Worm (Caenorhabditis elegans) whole organism, L4 larva: ENCODE data around the gene Y75B12A.2.

Experiments used
- F37D6.2 ChIP-seq: sonication (generic microtip); optimal IDR thresholded peaks from 2 replicates; lab custom pipeline; 2016; ENCODE audit warnings: mild to moderate bottlenecking, missing genetic modification characterization, missing compliant biosample characterization
- F49E8.2 ChIP-seq: sonication (generic microtip); optimal IDR thresholded peaks from 2 replicates; lab custom pipeline; 2016; ENCODE audit warnings: missing compliant biosample characterization, mild to moderate bottlenecking, missing genetic modification characterization, borderline replicate concordance
- T20F7.1 ChIP-seq: fragments of 200-800 bp; sonication (Bioruptor generic); optimal IDR thresholded peaks from 2 replicates; lab custom pipeline; 2018; ENCODE audit warnings: mild to moderate bottlenecking, missing genetic modification characterization, missing compliant biosample characterization
- T26A8.4 ChIP-seq: fragments of 200-800 bp; sonication (Bioruptor generic); IDR thresholded peaks from 2 replicates; pipeline ENCODE4 v1.3.6; 2022; ENCODE audit warnings: missing genetic modification characterization, missing compliant biosample characterization
- Y105C5A.15 ChIP-seq: fragments of 200-800 bp; sonication (Bioruptor generic); IDR thresholded peaks from 2 replicates; pipeline ENCODE4 v1.3.6; 2022; ENCODE audit warnings: missing genetic modification characterization, missing compliant biosample characterization
- Y48G9A.11 ChIP-seq: fragments of 200-800 bp; sonication (Bioruptor generic); IDR thresholded peaks from 2 replicates; pipeline ENCODE4 v1.3.6; 2022; ENCODE audit warnings: missing genetic modification reagents, missing genetic modification characterization, missing compliant biosample characterization
- Y75B8A.6 ChIP-seq: fragments of 200-800 bp; sonication (Bioruptor generic); IDR thresholded peaks from 2 replicates; pipeline ENCODE4 v1.3.6; 2022; ENCODE audit warnings: missing genetic modification reagents, missing genetic modification characterization, missing compliant biosample characterization
- aha-1 ChIP-seq: fragments of 150-350 bp; peaks from one replicate; lab custom pipeline; 2014; ENCODE audit warnings: missing biosample characterization, missing genetic modification characterization
- attf-4 ChIP-seq: sonication (generic microtip); optimal IDR thresholded peaks from 3 replicates; lab custom pipeline; 2017; ENCODE audit warnings: missing biosample characterization, missing genetic modification characterization
- ceh-28 ChIP-seq: fragments of 150-350 bp; optimal IDR thresholded peaks from 2 replicates; lab custom pipeline; 2014; ENCODE audit warnings: missing biosample characterization, missing genetic modification reagents, missing genetic modification characterization
- ceh-82 ChIP-seq: sonication (generic microtip); optimal IDR thresholded peaks from 2 replicates; lab custom pipeline; 2017; ENCODE audit warnings: missing biosample characterization, missing genetic modification characterization
- daf-12 ChIP-seq: fragments of 150-350 bp; optimal IDR thresholded peaks from 2 replicates; lab custom pipeline; 2014; ENCODE audit warnings: missing biosample characterization, missing genetic modification reagents, missing genetic modification characterization
- daf-16 ChIP-seq, 3 experiments: sonication (generic microtip); optimal IDR thresholded peaks; 2 replicates each; lab custom pipeline; 2016 to 2017; ENCODE audit warnings: missing genetic modification characterization in 3 of 3, missing genetic modification reagents in 3 of 3, mild to moderate bottlenecking in 2 of 3, missing compliant biosample characterization in 2 of 3, missing biosample characterization in 1 of 3, moderate library complexity in 1 of 3
- daf-19 ChIP-seq: fragments of 200-800 bp; sonication (Bioruptor generic); conservative IDR thresholded peaks from 2 replicates; pipeline ENCODE4 v1.3.6; 2022; ENCODE audit warnings: missing genetic modification characterization, missing compliant biosample characterization
- daf-8 ChIP-seq: fragments of 200-800 bp; sonication (Bioruptor generic); IDR thresholded peaks from 2 replicates; pipeline ENCODE4 v1.3.6; 2022; ENCODE audit warnings: missing genetic modification characterization, missing compliant biosample characterization
- dmd-8 ChIP-seq: fragments of 200-800 bp; sonication (Bioruptor generic); IDR thresholded peaks from 2 replicates; pipeline ENCODE4 v1.3.6; 2022; ENCODE audit warnings: missing genetic modification characterization, missing compliant biosample characterization
- dmd-9 ChIP-seq: fragments of 200-800 bp; sonication (Bioruptor generic); IDR thresholded peaks from 2 replicates; pipeline ENCODE4 v1.3.6; 2022; ENCODE audit warnings: missing genetic modification reagents, missing genetic modification characterization, missing compliant biosample characterization
- duxl-1 ChIP-seq: sonication (generic microtip); optimal IDR thresholded peaks from 2 replicates; lab custom pipeline; 2016; ENCODE audit warnings: mild to moderate bottlenecking, missing genetic modification characterization, moderate library complexity, missing compliant biosample characterization; ENCODE audit not compliant: poor library complexity
- fkh-10 ChIP-seq: fragments of 150-350 bp; optimal IDR thresholded peaks from 2 replicates; lab custom pipeline; 2014; ENCODE audit warnings: missing biosample characterization, missing genetic modification reagents, missing genetic modification characterization
- hlh-11 ChIP-seq: fragments of 200-800 bp; sonication (Bioruptor generic); optimal IDR thresholded peaks from 2 replicates; lab custom pipeline; 2018; ENCODE audit warnings: mild to moderate bottlenecking, missing genetic modification characterization, missing compliant biosample characterization
- hlh-30 ChIP-seq: sonication (generic microtip); optimal IDR thresholded peaks from 2 replicates; lab custom pipeline; 2017; ENCODE audit warnings: antibody characterized with exemption, mild to moderate bottlenecking, missing genetic modification characterization, missing compliant biosample characterization; ENCODE audit not compliant: insufficient read depth
- hmg-1.1 ChIP-seq: fragments of 200-800 bp; sonication (Bioruptor generic); IDR thresholded peaks from 2 replicates; pipeline ENCODE4 v1.3.6; 2022; ENCODE audit warnings: missing genetic modification reagents, missing genetic modification characterization, missing compliant biosample characterization
- lin-13 ChIP-seq: fragments of 150-350 bp; optimal IDR thresholded peaks from 2 replicates; lab custom pipeline; 2014; ENCODE audit warnings: missing biosample characterization, missing genetic modification reagents, missing genetic modification characterization
- lin-15B ChIP-seq: fragments of 150-350 bp; sonication (generic microtip); optimal IDR thresholded peaks from 3 replicates; lab custom pipeline; 2014; ENCODE audit warnings: missing biosample characterization, missing genetic modification characterization
- lin-39 ChIP-seq: fragments of 150-350 bp; optimal IDR thresholded peaks from 2 replicates; lab custom pipeline; 2014; ENCODE audit warnings: missing biosample characterization, missing genetic modification reagents, missing genetic modification characterization
- lsy-2 ChIP-seq, 2 experiments: fragments of 150-350 bp in 1 of 2; sonication (generic microtip) in 1 of 2; optimal IDR thresholded peaks; 2 replicates each; lab custom pipeline; 2014 to 2017; ENCODE audit warnings: missing biosample characterization in 2 of 2, missing genetic modification characterization in 2 of 2
- madf-5 ChIP-seq, 2 experiments: fragments of 200-800 bp; sonication (Bioruptor generic); IDR thresholded peaks; 2 replicates each; pipeline ENCODE4 v1.3.6; 2022; ENCODE audit warnings: missing compliant biosample characterization in 2 of 2, missing genetic modification characterization in 2 of 2
- mdl-1 ChIP-seq, 2 experiments: fragments of 150-350 bp in 1 of 2; sonication (generic microtip) in 1 of 2; optimal IDR thresholded peaks; 2 replicates each; lab custom pipeline; 2014 to 2017; ENCODE audit warnings: missing biosample characterization in 2 of 2, missing genetic modification characterization in 2 of 2
- mxl-2 ChIP-seq: fragments of 200-800 bp; sonication (Bioruptor generic); conservative IDR thresholded peaks from 2 replicates; pipeline ENCODE4 v1.3.6; 2022; ENCODE audit warnings: missing genetic modification reagents, missing genetic modification characterization, missing compliant biosample characterization
- mxl-3 ChIP-seq: fragments of 200-800 bp; sonication (Bioruptor generic); optimal IDR thresholded peaks from 2 replicates; lab custom pipeline; 2018; ENCODE audit warnings: mild to moderate bottlenecking, missing genetic modification characterization, missing compliant biosample characterization
- nhr-102 ChIP-seq: sonication (generic microtip); optimal IDR thresholded peaks from 2 replicates; lab custom pipeline; 2016; ENCODE audit warnings: mild to moderate bottlenecking, missing genetic modification characterization, moderate library complexity, missing compliant biosample characterization
- nhr-111 ChIP-seq: fragments of 200-800 bp; sonication (Bioruptor generic); optimal IDR thresholded peaks from 2 replicates; lab custom pipeline; 2018; ENCODE audit warnings: mild to moderate bottlenecking, missing genetic modification characterization, missing compliant biosample characterization
- nhr-237 ChIP-seq: sonication (generic microtip); optimal IDR thresholded peaks from 2 replicates; lab custom pipeline; 2017; ENCODE audit warnings: missing biosample characterization, missing genetic modification characterization
- nhr-25 ChIP-seq: sonication (generic microtip); optimal IDR thresholded peaks from 2 replicates; lab custom pipeline; 2017; ENCODE audit warnings: missing genetic modification characterization, mild to moderate bottlenecking, missing compliant biosample characterization, antibody characterized with exemption, moderate library complexity, borderline replicate concordance; ENCODE audit not compliant: insufficient read depth
- nhr-41 ChIP-seq: fragments of 200-800 bp; sonication (Bioruptor generic); IDR thresholded peaks from 2 replicates; pipeline ENCODE4 v1.3.6; 2022; ENCODE audit warnings: missing genetic modification reagents, missing genetic modification characterization, missing compliant biosample characterization
- nhr-48 ChIP-seq: sonication (generic microtip); optimal IDR thresholded peaks from 2 replicates; lab custom pipeline; 2016; ENCODE audit warnings: mild to moderate bottlenecking, missing genetic modification characterization, missing compliant biosample characterization
- saeg-2 ChIP-seq: fragments of 200-800 bp; sonication (Bioruptor generic); IDR thresholded peaks from 2 replicates; pipeline ENCODE4 v1.3.6; 2022; ENCODE audit warnings: missing genetic modification reagents, missing genetic modification characterization, missing compliant biosample characterization
- sdz-12 ChIP-seq: fragments of 200-800 bp; sonication (Bioruptor generic); optimal IDR thresholded peaks from 2 replicates; lab custom pipeline; 2018; ENCODE audit warnings: mild to moderate bottlenecking, missing genetic modification characterization, missing compliant biosample characterization
- skn-1 ChIP-seq: fragments of 150-350 bp; optimal IDR thresholded peaks from 2 replicates; lab custom pipeline; 2014; ENCODE audit warnings: missing biosample characterization, missing genetic modification characterization
- snpc-1.2 ChIP-seq: fragments of 200-800 bp; sonication (Bioruptor generic); IDR thresholded peaks from 2 replicates; pipeline ENCODE4 v1.3.6; 2022; ENCODE audit warnings: missing genetic modification reagents, missing genetic modification characterization, missing compliant biosample characterization
- spr-1 ChIP-seq: sonication (generic microtip); optimal IDR thresholded peaks from 2 replicates; lab custom pipeline; 2016; ENCODE audit warnings: mild to moderate bottlenecking, missing genetic modification characterization, missing compliant biosample characterization
- spr-3 ChIP-seq: fragments of 200-800 bp; sonication (Bioruptor generic); optimal IDR thresholded peaks from 2 replicates; lab custom pipeline; 2018; ENCODE audit warnings: mild to moderate bottlenecking, missing genetic modification characterization, missing compliant biosample characterization
- tra-1 ChIP-seq: fragments of 200-800 bp; sonication (Bioruptor generic); IDR thresholded peaks from 2 replicates; pipeline ENCODE4 v1.3.6; 2022; ENCODE audit warnings: missing genetic modification reagents, missing genetic modification characterization, missing compliant biosample characterization
- unc-130 ChIP-seq: sonication (generic microtip); optimal IDR thresholded peaks from 2 replicates; lab custom pipeline; 2016; ENCODE audit warnings: missing genetic modification reagents, missing genetic modification characterization, missing compliant biosample characterization
- unc-39 ChIP-seq: sonication (generic microtip); optimal IDR thresholded peaks from 2 replicates; lab custom pipeline; 2017; ENCODE audit warnings: missing biosample characterization, missing genetic modification characterization
- unc-62 ChIP-seq, 3 experiments: fragments of 150-350 bp in 1 of 3; sonication (generic microtip); optimal IDR thresholded peaks in 2 of 3; peaks in 1 of 3; 1 replicate in 1 of 3; 2 replicates in 2 of 3; lab custom pipeline; 2014 to 2017; ENCODE audit warnings: missing biosample characterization in 3 of 3, missing genetic modification characterization in 3 of 3, missing genetic modification reagents in 3 of 3, missing genotype in 1 of 3
- zfp-2 ChIP-seq: sonication (generic microtip); optimal IDR thresholded peaks from 2 replicates; lab custom pipeline; 2016; ENCODE audit warnings: mild to moderate bottlenecking, missing genetic modification characterization, missing compliant biosample characterization
- zip-2 ChIP-seq: fragments of 150-350 bp; optimal IDR thresholded peaks from 2 replicates; lab custom pipeline; 2014; ENCODE audit warnings: missing biosample characterization, missing genetic modification characterization
- ztf-11 ChIP-seq: fragments of 150-350 bp; optimal IDR thresholded peaks from 2 replicates; lab custom pipeline; 2014; ENCODE audit warnings: missing biosample characterization, missing genetic modification characterization

Y75B12A.2 gene

ce11 chrV:15071015-15071810 lies 38.1 kb upstream of the Y75B12A.2 start, which contains the start of gene unc-76:
unc-76 (plus strand) TSS chrV:15071760.
- no peak for TF ChIP-seq skn-1 (tag; lab: Kevin White, UChicago)
- no peak for TF ChIP-seq nhr-41 (GFP tag; lab: Robert Waterston, UW)
- no peak for TF ChIP-seq nhr-48
- no peak for TF ChIP-seq dmd-8 (GFP tag; lab: Robert Waterston, UW)
- TF ChIP-seq hlh-11 (tag; lab: Kevin White, UChicago): peak; percentile 68
- no peak for TF ChIP-seq spr-1 (tag; lab: Kevin White, UChicago)
- no peak for TF ChIP-seq lin-15B (tag; lab: Kevin White, UChicago)
- TF ChIP-seq nhr-25 (tag; lab: Kevin White, UChicago): no peak
- peak; percentile 80 for TF ChIP-seq lin-39
- TF ChIP-seq Y48G9A.11 (GFP tag; lab: Robert Waterston, UW): no peak
- TF ChIP-seq F49E8.2 (tag; lab: Kevin White, UChicago): no peak
- TF ChIP-seq F37D6.2: peak; percentile 78
- no peak for TF ChIP-seq mxl-2
- no peak for TF ChIP-seq daf-8 (GFP tag; lab: Robert Waterston, UW)
- TF ChIP-seq sdz-12 (GFP tag; lab: Kevin White, UChicago): no peak
- TF ChIP-seq ceh-82 (tag; lab: Kevin White, UChicago): no peak
- TF ChIP-seq mxl-3: no peak
- TF ChIP-seq nhr-102 (tag; lab: Kevin White, UChicago): no peak
- TF ChIP-seq madf-5 (GFP tag; IDR thresholded peaks at IDR 0.05; lab: Robert Waterston, UW): no peak
- TF ChIP-seq zip-2: no peak
- TF ChIP-seq lsy-2 (tag; optimal IDR thresholded peaks at IDR 0.05; lab: Kevin White, UChicago): peak; percentile 42 to 76
- TF ChIP-seq fkh-10 (GFP tag; lab: Kevin White, UChicago): peak; percentile 92
- no peak for TF ChIP-seq zfp-2 (tag; lab: Kevin White, UChicago)
- no peak for TF ChIP-seq unc-130 (GFP tag; lab: Kevin White, UChicago)
- TF ChIP-seq duxl-1 (tag; lab: Kevin White, UChicago): no peak
- TF ChIP-seq nhr-111: no peak
- no peak for TF ChIP-seq T20F7.1 (GFP tag; lab: Kevin White, UChicago)
- no peak for TF ChIP-seq daf-19 (GFP tag; lab: Robert Waterston, UW)
- TF ChIP-seq attf-4 (tag; lab: Kevin White, UChicago): no peak
- TF ChIP-seq snpc-1.2 (GFP tag; lab: Robert Waterston, UW): no peak
- TF ChIP-seq tra-1 (GFP tag; lab: Robert Waterston, UW): no peak
- TF ChIP-seq mdl-1 (tag; optimal IDR thresholded peaks at IDR 0.05; lab: Kevin White, UChicago): peak; percentile 2 to 31
- peak; percentile 55 for TF ChIP-seq lin-13
- no peak for TF ChIP-seq ceh-28 (tag; lab: Kevin White, UChicago)
- no peak for TF ChIP-seq spr-3
- no peak for TF ChIP-seq unc-39 (tag; lab: Kevin White, UChicago)
- no peak for TF ChIP-seq ztf-11
- no peak for TF ChIP-seq nhr-237 (tag; lab: Kevin White, UChicago)
- TF ChIP-seq Y75B8A.6: no peak
- TF ChIP-seq T26A8.4 (GFP tag; lab: Robert Waterston, UW): peak; percentile 41; the same call in 1 of the 2 replicates
- TF ChIP-seq hlh-30 (tag; lab: Kevin White, UChicago): peak; percentile 48
- TF ChIP-seq saeg-2 (GFP tag; lab: Robert Waterston, UW): no peak
- peak; percentile 74 for TF ChIP-seq hmg-1.1
- peak; percentile 95 for TF ChIP-seq aha-1 (tag; lab: Kevin White, UChicago)
- peak in 1 of 2 experiments; percentile 23 for TF ChIP-seq daf-16 (GFP tag; optimal IDR thresholded peaks at IDR 0.05; lab: Kevin White, UChicago)
- peak; percentile 8 for TF ChIP-seq daf-16 (tag; optimal IDR thresholded peaks at IDR 0.05; lab: Kevin White, UChicago)
- no peak for TF ChIP-seq Y105C5A.15 (GFP tag; lab: Robert Waterston, UW)
- peak in 1 of 2 experiments; percentile 98 for TF ChIP-seq unc-62 (GFP tag; optimal IDR thresholded peaks at IDR 0.05 in 1 of 2; lab: Kevin White, UChicago)
- TF ChIP-seq unc-62 (tag; optimal IDR thresholded peaks at IDR 0.05; lab: Kevin White, UChicago): no peak
- TF ChIP-seq daf-12 (tag; lab: Kevin White, UChicago): no peak
- no peak for TF ChIP-seq dmd-9
